Fruit fly (Drosophila melanogaster) Kc167 (cell line): ENCODE results near the gene CG7530.

ENCODE experiments used
- Myc ChIP-seq: fragments of >200 bp; optimal IDR thresholded peaks from 2 replicates; lab custom pipeline; 2017; ENCODE audit warnings: missing external identifiers
- Sin3A ChIP-seq: fragments of >200 bp; optimal IDR thresholded peaks from 2 replicates; lab custom pipeline; 2018; ENCODE audit warnings: missing external identifiers
- h ChIP-seq: fragments of >200 bp; optimal IDR thresholded peaks from 3 replicates; lab custom pipeline; 2018; ENCODE audit warnings: missing external identifiers
- insv ChIP-seq: fragments of >200 bp; optimal IDR thresholded peaks from 3 replicates; lab custom pipeline; 2018; ENCODE audit warnings: missing external identifiers
- psq ChIP-seq: fragments of >200 bp; optimal IDR thresholded peaks from 2 replicates; lab custom pipeline; 2017; ENCODE audit warnings: missing external identifiers
- ttk ChIP-seq: sonication (Bioruptor generic); optimal IDR thresholded peaks from 2 replicates; lab custom pipeline; 2017; ENCODE audit warnings: missing external identifiers

The CG7530 gene

DNA sequence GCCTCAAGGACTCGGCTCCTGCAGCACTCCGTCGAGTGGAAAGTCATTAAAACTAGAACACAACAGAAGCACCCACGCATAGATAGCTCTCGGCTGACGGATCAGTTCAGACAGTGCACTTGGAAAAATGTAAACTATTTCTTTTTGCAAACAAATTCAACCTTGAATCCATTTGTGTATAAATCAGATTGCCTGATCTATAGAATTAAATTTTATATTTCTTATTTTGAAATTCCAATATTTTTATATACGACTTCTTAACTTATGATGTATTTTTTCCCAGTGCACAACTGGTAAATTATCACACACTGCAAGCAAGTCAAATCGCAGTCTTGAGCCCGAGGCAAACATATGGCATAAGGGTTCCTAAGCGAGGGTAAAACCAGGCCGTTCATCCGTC is 56.5 kb downstream of the CG7530 start:
- TF ChIP-seq psq = no peak
- TF ChIP-seq Sin3A (lab: Kevin White, UChicago) = no peak
- TF ChIP-seq ttk = no peak
- TF ChIP-seq insv = no peak
- TF ChIP-seq h (lab: Kevin White, UChicago) = no peak
- no peak for TF ChIP-seq Myc (lab: Kevin White, UChicago)
